Worm (Caenorhabditis elegans): ENCODE results near the gene nhx-4.

DNA sequence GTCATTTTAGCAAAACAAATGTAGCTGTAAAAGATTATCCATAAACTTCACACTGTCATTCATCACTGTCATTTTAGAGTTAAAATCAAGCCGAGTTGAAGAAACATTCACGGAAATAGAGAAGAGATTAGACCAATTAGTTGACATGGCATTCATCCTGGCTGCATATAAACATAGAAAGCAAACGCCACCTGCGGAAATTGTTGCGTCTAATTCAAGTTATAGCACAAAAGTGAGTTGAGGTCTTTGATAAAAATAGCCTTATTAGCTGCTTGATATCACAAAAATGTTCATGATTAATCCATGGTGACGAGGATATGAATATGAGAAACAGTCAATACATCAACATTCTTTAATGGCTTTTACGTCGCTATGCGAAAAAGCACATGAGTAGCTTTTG is 54.5 kb downstream of the nhx-4 start:
- no peak for TF ChIP-seq sup-37 (GFP tag; optimal IDR thresholded peaks at IDR 0.05)
- no peak for TF ChIP-seq snpc-4 (tag; optimal IDR thresholded peaks at IDR 0.05)
- no peak for TF ChIP-seq ama-1 (optimal IDR thresholded peaks at IDR 0.05)

Measured in whole organism, L1 larva.